Worm (Caenorhabditis elegans) whole organism, L4 larva: ENCODE data around the gene ZC412.3.

Experiments
- D1046.2 ChIP-seq: fragments of 200-800 bp; sonication (Bioruptor generic); IDR thresholded peaks from 2 replicates; pipeline ENCODE4 v1.3.6; 2022; ENCODE audit warnings: missing genetic modification characterization, missing compliant biosample characterization
- F49E8.2 ChIP-seq: sonication (generic microtip); optimal IDR thresholded peaks from 2 replicates; lab custom pipeline; 2016; ENCODE audit warnings: missing compliant biosample characterization, mild to moderate bottlenecking, missing genetic modification characterization, borderline replicate concordance
- T20F7.1 ChIP-seq: fragments of 200-800 bp; sonication (Bioruptor generic); optimal IDR thresholded peaks from 2 replicates; lab custom pipeline; 2018; ENCODE audit warnings: mild to moderate bottlenecking, missing genetic modification characterization, missing compliant biosample characterization
- T26A8.4 ChIP-seq: fragments of 200-800 bp; sonication (Bioruptor generic); IDR thresholded peaks from 2 replicates; pipeline ENCODE4 v1.3.6; 2022; ENCODE audit warnings: missing genetic modification characterization, missing compliant biosample characterization
- Y105C5A.15 ChIP-seq: fragments of 200-800 bp; sonication (Bioruptor generic); IDR thresholded peaks from 2 replicates; pipeline ENCODE4 v1.3.6; 2022; ENCODE audit warnings: missing genetic modification characterization, missing compliant biosample characterization
- Y5F2A.4 ChIP-seq: fragments of 200-800 bp; sonication (Bioruptor generic); optimal IDR thresholded peaks from 2 replicates; lab custom pipeline; 2018; ENCODE audit warnings: mild to moderate bottlenecking, missing genetic modification characterization, missing compliant biosample characterization
- Y75B8A.6 ChIP-seq: fragments of 200-800 bp; sonication (Bioruptor generic); IDR thresholded peaks from 2 replicates; pipeline ENCODE4 v1.3.6; 2022; ENCODE audit warnings: missing genetic modification reagents, missing genetic modification characterization, missing compliant biosample characterization
- attf-4 ChIP-seq: sonication (generic microtip); optimal IDR thresholded peaks from 3 replicates; lab custom pipeline; 2017; ENCODE audit warnings: missing biosample characterization, missing genetic modification characterization
- ceh-20 ChIP-seq: fragments of 200-800 bp; sonication (Bioruptor generic); IDR thresholded peaks from 2 replicates; pipeline ENCODE4 v1.3.6; 2022; ENCODE audit warnings: missing genetic modification reagents, missing genetic modification characterization, missing compliant biosample characterization
- ceh-32 ChIP-seq: sonication (generic microtip); optimal IDR thresholded peaks from 2 replicates; lab custom pipeline; 2016; ENCODE audit warnings: mild to moderate bottlenecking, missing genetic modification characterization, missing compliant biosample characterization; ENCODE audit not compliant: poor library complexity
- daf-12 ChIP-seq: fragments of 150-350 bp; optimal IDR thresholded peaks from 2 replicates; lab custom pipeline; 2014; ENCODE audit warnings: missing biosample characterization, missing genetic modification reagents, missing genetic modification characterization
- daf-16 ChIP-seq, 3 experiments: sonication (generic microtip); optimal IDR thresholded peaks; 2 replicates each; lab custom pipeline; 2016 to 2017; ENCODE audit warnings: missing genetic modification characterization in 3 of 3, missing genetic modification reagents in 3 of 3, mild to moderate bottlenecking in 2 of 3, missing compliant biosample characterization in 2 of 3, missing biosample characterization in 1 of 3, moderate library complexity in 1 of 3
- daf-8 ChIP-seq: fragments of 200-800 bp; sonication (Bioruptor generic); IDR thresholded peaks from 2 replicates; pipeline ENCODE4 v1.3.6; 2022; ENCODE audit warnings: missing genetic modification characterization, missing compliant biosample characterization
- dmd-8 ChIP-seq: fragments of 200-800 bp; sonication (Bioruptor generic); IDR thresholded peaks from 2 replicates; pipeline ENCODE4 v1.3.6; 2022; ENCODE audit warnings: missing genetic modification characterization, missing compliant biosample characterization
- dmd-9 ChIP-seq: fragments of 200-800 bp; sonication (Bioruptor generic); IDR thresholded peaks from 2 replicates; pipeline ENCODE4 v1.3.6; 2022; ENCODE audit warnings: missing genetic modification reagents, missing genetic modification characterization, missing compliant biosample characterization
- dve-1 ChIP-seq: sonication (generic microtip); optimal IDR thresholded peaks from 2 replicates; lab custom pipeline; 2017; ENCODE audit warnings: antibody characterized with exemption, mild to moderate bottlenecking, missing genetic modification characterization, missing compliant biosample characterization; ENCODE audit not compliant: insufficient read depth
- egl-43 ChIP-seq: fragments of 200-800 bp; sonication (Bioruptor generic); IDR thresholded peaks from 2 replicates; pipeline ENCODE4 v1.3.6; 2022; ENCODE audit warnings: missing genetic modification reagents, missing genetic modification characterization, missing compliant biosample characterization
- fkh-10 ChIP-seq: fragments of 150-350 bp; optimal IDR thresholded peaks from 2 replicates; lab custom pipeline; 2014; ENCODE audit warnings: missing biosample characterization, missing genetic modification reagents, missing genetic modification characterization
- gei-8 ChIP-seq: fragments of 200-800 bp; sonication (Bioruptor generic); optimal IDR thresholded peaks from 2 replicates; lab custom pipeline; 2018; ENCODE audit warnings: mild to moderate bottlenecking, missing genetic modification characterization, missing compliant biosample characterization
- hmg-1.1 ChIP-seq: fragments of 200-800 bp; sonication (Bioruptor generic); IDR thresholded peaks from 2 replicates; pipeline ENCODE4 v1.3.6; 2022; ENCODE audit warnings: missing genetic modification reagents, missing genetic modification characterization, missing compliant biosample characterization
- jun-1 ChIP-seq: fragments of 150-350 bp; optimal IDR thresholded peaks from 2 replicates; lab custom pipeline; 2014; ENCODE audit warnings: missing biosample characterization, missing genetic modification reagents, missing genetic modification characterization
- lim-7 ChIP-seq: fragments of 200-800 bp; sonication (Bioruptor generic); IDR thresholded peaks from 2 replicates; pipeline ENCODE4 v1.3.6; 2022; ENCODE audit warnings: missing genetic modification characterization, missing compliant biosample characterization
- lin-1 ChIP-seq: fragments of 200-800 bp; sonication (Bioruptor generic); IDR thresholded peaks from 2 replicates; pipeline ENCODE4 v1.3.6; 2022; ENCODE audit warnings: missing genetic modification reagents, missing genetic modification characterization, missing compliant biosample characterization
- lsy-2 ChIP-seq, 2 experiments: fragments of 150-350 bp in 1 of 2; sonication (generic microtip) in 1 of 2; optimal IDR thresholded peaks; 2 replicates each; lab custom pipeline; 2014 to 2017; ENCODE audit warnings: missing biosample characterization in 2 of 2, missing genetic modification characterization in 2 of 2
- madf-9 ChIP-seq: fragments of 200-800 bp; sonication (Bioruptor generic); conservative IDR thresholded peaks from 2 replicates; pipeline ENCODE4 v1.3.6; 2022; ENCODE audit warnings: missing genetic modification reagents, missing genetic modification characterization, missing compliant biosample characterization
- mdl-1 ChIP-seq, 2 experiments: fragments of 150-350 bp in 1 of 2; sonication (generic microtip) in 1 of 2; optimal IDR thresholded peaks; 2 replicates each; lab custom pipeline; 2014 to 2017; ENCODE audit warnings: missing biosample characterization in 2 of 2, missing genetic modification characterization in 2 of 2
- mdt-29 ChIP-seq: fragments of 200-800 bp; sonication (Bioruptor generic); IDR thresholded peaks from 2 replicates; pipeline ENCODE4 v1.3.6; 2022; ENCODE audit warnings: missing genetic modification reagents, missing genetic modification characterization, missing compliant biosample characterization
- mes-2 ChIP-seq: sonication (generic microtip); optimal IDR thresholded peaks from 2 replicates; lab custom pipeline; 2016; ENCODE audit warnings: missing genotype, mild to moderate bottlenecking, missing genetic modification characterization, missing compliant biosample characterization; ENCODE audit not compliant: poor library complexity, severe bottlenecking
- mxl-3 ChIP-seq: fragments of 200-800 bp; sonication (Bioruptor generic); optimal IDR thresholded peaks from 2 replicates; lab custom pipeline; 2018; ENCODE audit warnings: mild to moderate bottlenecking, missing genetic modification characterization, missing compliant biosample characterization
- nhr-102 ChIP-seq: sonication (generic microtip); optimal IDR thresholded peaks from 2 replicates; lab custom pipeline; 2016; ENCODE audit warnings: mild to moderate bottlenecking, missing genetic modification characterization, moderate library complexity, missing compliant biosample characterization
- nhr-111 ChIP-seq: fragments of 200-800 bp; sonication (Bioruptor generic); optimal IDR thresholded peaks from 2 replicates; lab custom pipeline; 2018; ENCODE audit warnings: mild to moderate bottlenecking, missing genetic modification characterization, missing compliant biosample characterization
- nhr-28 ChIP-seq: fragments of 150-350 bp; optimal IDR thresholded peaks from 2 replicates; lab custom pipeline; 2014; ENCODE audit warnings: missing biosample characterization, missing genetic modification characterization
- nhr-42 ChIP-seq: fragments of 200-800 bp; sonication (Bioruptor generic); IDR thresholded peaks from 2 replicates; pipeline ENCODE4 v1.3.6; 2022; ENCODE audit warnings: missing genetic modification characterization, missing compliant biosample characterization
- nhr-48 ChIP-seq: sonication (generic microtip); optimal IDR thresholded peaks from 2 replicates; lab custom pipeline; 2016; ENCODE audit warnings: mild to moderate bottlenecking, missing genetic modification characterization, missing compliant biosample characterization
- nhr-77 ChIP-seq: fragments of 150-350 bp; optimal IDR thresholded peaks from 2 replicates; lab custom pipeline; 2014; ENCODE audit warnings: missing biosample characterization, missing genetic modification characterization
- saeg-2 ChIP-seq: fragments of 200-800 bp; sonication (Bioruptor generic); IDR thresholded peaks from 2 replicates; pipeline ENCODE4 v1.3.6; 2022; ENCODE audit warnings: missing genetic modification reagents, missing genetic modification characterization, missing compliant biosample characterization
- sdz-12 ChIP-seq: fragments of 200-800 bp; sonication (Bioruptor generic); optimal IDR thresholded peaks from 2 replicates; lab custom pipeline; 2018; ENCODE audit warnings: mild to moderate bottlenecking, missing genetic modification characterization, missing compliant biosample characterization
- snpc-1.2 ChIP-seq: fragments of 200-800 bp; sonication (Bioruptor generic); IDR thresholded peaks from 2 replicates; pipeline ENCODE4 v1.3.6; 2022; ENCODE audit warnings: missing genetic modification reagents, missing genetic modification characterization, missing compliant biosample characterization
- snpc-4 ChIP-seq: fragments of 150-350 bp; optimal IDR thresholded peaks from 2 replicates; lab custom pipeline; 2014; ENCODE audit warnings: missing biosample characterization, missing genetic modification characterization
- tag-97 ChIP-seq: fragments of 200-800 bp; sonication (Bioruptor generic); IDR thresholded peaks from 2 replicates; pipeline ENCODE4 v1.3.6; 2022; ENCODE audit warnings: missing genetic modification characterization, missing compliant biosample characterization
- tra-1 ChIP-seq: fragments of 200-800 bp; sonication (Bioruptor generic); IDR thresholded peaks from 2 replicates; pipeline ENCODE4 v1.3.6; 2022; ENCODE audit warnings: missing genetic modification reagents, missing genetic modification characterization, missing compliant biosample characterization
- zfp-3 ChIP-seq: fragments of 200-800 bp; sonication (Bioruptor generic); conservative IDR thresholded peaks from 2 replicates; pipeline ENCODE4 v1.3.6; 2022; ENCODE audit warnings: missing genetic modification reagents, missing genetic modification characterization, missing compliant biosample characterization
- zip-11 ChIP-seq: fragments of 200-800 bp; sonication (Bioruptor generic); IDR thresholded peaks from 2 replicates; pipeline ENCODE4 v1.3.6; 2022; ENCODE audit warnings: missing genetic modification characterization, missing compliant biosample characterization
- zip-2 ChIP-seq: fragments of 150-350 bp; optimal IDR thresholded peaks from 2 replicates; lab custom pipeline; 2014; ENCODE audit warnings: missing biosample characterization, missing genetic modification characterization
- ztf-11 ChIP-seq: fragments of 150-350 bp; optimal IDR thresholded peaks from 2 replicates; lab custom pipeline; 2014; ENCODE audit warnings: missing biosample characterization, missing genetic modification characterization
- ztf-7 ChIP-seq: fragments of 150-350 bp; optimal IDR thresholded peaks from 2 replicates; lab custom pipeline; 2014; ENCODE audit warnings: missing biosample characterization, missing genetic modification characterization

The ZC412.3 gene

DNA sequence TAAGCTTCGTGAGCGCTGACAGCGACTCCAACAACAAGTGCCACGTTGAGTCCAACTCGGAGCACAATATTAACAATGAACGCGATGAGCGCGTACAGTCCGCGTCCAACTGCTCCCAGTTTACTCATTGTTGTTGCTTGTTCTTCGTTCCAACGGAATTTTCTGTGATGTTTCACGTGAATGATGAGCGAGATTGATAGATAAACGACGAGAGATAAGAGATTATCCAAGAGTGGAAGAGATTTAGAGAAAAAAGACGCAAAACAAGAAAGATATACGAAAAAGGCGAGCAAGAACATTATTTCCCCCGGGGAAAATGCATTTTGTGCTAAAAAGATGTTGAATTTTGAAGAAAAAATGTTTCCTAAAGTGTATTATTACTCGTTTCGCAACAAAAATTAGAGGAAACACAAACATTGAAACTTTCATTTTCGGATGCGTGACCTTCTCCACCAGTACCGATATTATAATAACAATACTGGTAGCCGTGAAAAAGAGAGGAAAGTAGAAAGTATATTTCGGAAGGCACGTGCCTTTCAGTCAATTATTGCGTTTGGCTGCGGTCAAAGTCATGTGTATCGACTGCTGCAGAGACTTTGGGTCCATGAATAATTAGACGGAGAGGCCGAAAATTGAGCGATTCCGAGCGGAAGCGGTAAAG, 39.8 kb downstream of the ZC412.3 start (continued):
- TF ChIP-seq snpc-4 (no peak), mdl-1 (tag; optimal IDR thresholded peaks at IDR 0.05; lab: Kevin White, UChicago) (peak in 1 of 2 experiments; percentile 24), hmg-1.1 (GFP tag; lab: Robert Waterston, UW) (no peak), Y75B8A.6 (no peak), zfp-3 (GFP tag; lab: Robert Waterston, UW) (no peak), nhr-42 (no peak), ztf-7 (tag; lab: Kevin White, UChicago) (no peak), dmd-8 (no peak), mdt-29 (GFP tag; lab: Robert Waterston, UW) (0 out of 2 replicates have a peak, but pooled peaks have one; percentile 20), lsy-2 (tag; optimal IDR thresholded peaks at IDR 0.05; lab: Kevin White, UChicago) (peak in 1 of 2 experiments; percentile 36), tra-1 (no peak), nhr-28 (tag; lab: Kevin White, UChicago) (peak; percentile 33), ztf-11 (tag; lab: Kevin White, UChicago) (no peak), zip-11 (no peak)

DNA sequence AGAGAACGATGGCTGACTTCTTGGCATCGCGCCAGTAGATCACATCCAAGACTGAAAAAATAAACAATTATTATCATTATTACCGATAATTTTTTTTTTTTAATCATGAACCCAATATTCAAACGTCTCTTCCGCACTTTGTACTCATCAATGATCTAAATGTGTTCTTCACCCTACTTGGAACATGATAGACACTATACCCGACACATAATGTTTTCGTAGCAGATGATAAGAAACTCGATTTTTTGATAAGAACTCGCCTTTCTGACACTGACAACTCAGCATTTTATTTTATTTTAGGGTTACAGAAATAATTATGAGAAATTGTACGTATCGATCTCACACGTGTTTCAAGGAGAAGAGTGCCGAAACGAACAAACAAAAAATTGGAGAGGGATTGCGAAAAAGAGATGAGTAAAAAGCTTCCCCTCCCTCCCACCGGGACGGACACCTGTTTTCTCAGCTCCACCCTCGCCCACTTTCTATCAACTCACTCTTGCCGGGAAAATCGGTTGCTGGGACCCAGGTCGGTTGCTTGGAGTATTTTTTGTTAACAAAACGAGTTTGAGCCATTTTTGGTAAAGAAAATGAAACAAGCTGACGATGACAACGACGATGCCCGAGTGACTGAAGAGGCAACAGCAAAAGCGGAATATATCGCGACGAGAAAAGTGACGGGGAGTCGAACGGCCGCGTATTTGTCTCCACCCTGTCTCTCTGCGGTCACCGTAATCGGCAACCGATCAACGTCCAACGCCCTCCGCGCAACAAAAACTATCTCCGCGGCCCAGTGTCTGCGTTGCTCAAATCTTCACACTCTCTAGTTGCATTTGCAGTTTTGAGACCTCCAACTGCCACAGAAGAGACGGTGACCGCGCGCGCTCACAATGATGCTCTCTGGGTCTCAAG, 40.8 kb downstream of the ZC412.3 start:
- TF ChIP-seq Y105C5A.15 (GFP tag; lab: Robert Waterston, UW): no peak
- TF ChIP-seq dmd-9 (GFP tag; lab: Robert Waterston, UW): no peak
- peak in 1 of 2 experiments; percentile 12 for TF ChIP-seq lsy-2 (tag; optimal IDR thresholded peaks at IDR 0.05; lab: Kevin White, UChicago)
- no peak for TF ChIP-seq daf-12 (tag; lab: Kevin White, UChicago)
- peak; percentile 54 for TF ChIP-seq T20F7.1
- TF ChIP-seq D1046.2: no peak
- TF ChIP-seq F49E8.2 (tag; lab: Kevin White, UChicago): no peak
- TF ChIP-seq snpc-1.2 (GFP tag; lab: Robert Waterston, UW): peak; percentile 44; the same call in 1 of the 2 replicates
- peak; percentile 73 for TF ChIP-seq T26A8.4 (GFP tag; lab: Robert Waterston, UW)
- TF ChIP-seq madf-9 (GFP tag; lab: Robert Waterston, UW): no peak
- no peak for TF ChIP-seq tag-97 (GFP tag; lab: Robert Waterston, UW)
- no peak for TF ChIP-seq mdl-1 (tag; optimal IDR thresholded peaks at IDR 0.05; lab: Kevin White, UChicago)
- no peak for TF ChIP-seq daf-16 (GFP tag; optimal IDR thresholded peaks at IDR 0.05; lab: Kevin White, UChicago)
- peak; percentile 88 for TF ChIP-seq daf-16 (tag; optimal IDR thresholded peaks at IDR 0.05; lab: Kevin White, UChicago)
- TF ChIP-seq hmg-1.1 (GFP tag; lab: Robert Waterston, UW): no peak
- TF ChIP-seq nhr-102: peak; percentile 39
- peak; percentile 48 for TF ChIP-seq mes-2 (tag; lab: Kevin White, UChicago)
- TF ChIP-seq fkh-10 (GFP tag; lab: Kevin White, UChicago): no peak
- TF ChIP-seq saeg-2 (GFP tag; lab: Robert Waterston, UW): no peak
- no peak for TF ChIP-seq mxl-3
- no peak for TF ChIP-seq lim-7 (GFP tag; lab: Robert Waterston, UW)
- no peak for TF ChIP-seq lin-1 (GFP tag; lab: Robert Waterston, UW)
- TF ChIP-seq ceh-32 (tag; lab: Kevin White, UChicago): no peak
- peak; percentile 83 for TF ChIP-seq nhr-77 (tag; lab: Kevin White, UChicago)
- TF ChIP-seq zip-2 (tag; lab: Kevin White, UChicago): no peak
- no peak for TF ChIP-seq attf-4
- TF ChIP-seq jun-1 (tag; lab: Kevin White, UChicago): no peak
- TF ChIP-seq dve-1 (tag; lab: Kevin White, UChicago): peak; percentile 73
- no peak for TF ChIP-seq ceh-20
- no peak for TF ChIP-seq daf-8
- TF ChIP-seq nhr-111 (GFP tag; lab: Kevin White, UChicago): no peak
- no peak for TF ChIP-seq Y5F2A.4 (GFP tag; lab: Kevin White, UChicago)
- peak; percentile 62 for TF ChIP-seq nhr-48 (tag; lab: Kevin White, UChicago)
- peak; percentile 25; the same call in 1 of the 2 replicates for TF ChIP-seq egl-43
- TF ChIP-seq sdz-12 (GFP tag; lab: Kevin White, UChicago): peak; percentile 26
- TF ChIP-seq gei-8 (GFP tag; lab: Kevin White, UChicago): no peak
